Fruit fly (Drosophila melanogaster) whole organism, embryonic: ENCODE results near the gene Cka.

Experiments used
- Ada2b ChIP-seq: fragments of 200-800 bp; sonication (Bioruptor generic); IDR thresholded peaks from 2 replicates; pipeline ENCODE4 v1.3.6; 2022; ENCODE audit warnings: missing biosample characterization, missing genetic modification characterization
- Awh ChIP-seq: fragments of 200-800 bp; sonication (Bioruptor generic); IDR thresholded peaks from 2 replicates; pipeline ENCODE4, ENCODE4 v1.3.6; 2022; ENCODE audit warnings: missing biosample characterization, missing genetic modification characterization
- Bgb ChIP-seq: fragments of 200-800 bp; sonication (Bioruptor generic); IDR thresholded peaks from 2 replicates; pipeline ENCODE4 v1.3.6; 2022; ENCODE audit warnings: missing biosample characterization, missing genetic modification characterization; ENCODE audit not compliant: partially characterized antibody
- C15 ChIP-seq: fragments of 200-800 bp; sonication (Bioruptor generic); IDR thresholded peaks from 3 replicates; pipeline ENCODE4 v1.3.6; 2022; ENCODE audit warnings: missing biosample characterization, missing genetic modification characterization
- CG10543 ChIP-seq: fragments of 200-800 bp; sonication (Bioruptor generic); optimal IDR thresholded peaks from 3 replicates; lab custom pipeline; 2017; ENCODE audit warnings: missing biosample characterization, mild to moderate bottlenecking, missing genetic modification characterization, moderate library complexity
- CG11398 ChIP-seq: fragments of 200-800 bp; sonication (Bioruptor generic); optimal IDR thresholded peaks from 2 replicates; lab custom pipeline; 2016; ENCODE audit warnings: missing biosample characterization, missing genetic modification characterization
- CG11695 ChIP-seq: fragments of 200-800 bp; sonication (Bioruptor generic); IDR thresholded peaks from 3 replicates; pipeline ENCODE4 v1.3.6; 2022; ENCODE audit warnings: missing biosample characterization, missing genetic modification characterization
- CG13624 ChIP-seq: fragments of 200-800 bp; sonication (Bioruptor generic); optimal IDR thresholded peaks from 2 replicates; lab custom pipeline; 2016; ENCODE audit warnings: missing biosample characterization, missing genetic modification characterization
- CG14441 ChIP-seq: fragments of 200-800 bp; sonication (Bioruptor generic); IDR thresholded peaks from 2 replicates; pipeline ENCODE4 v1.3.6; 2022; ENCODE audit warnings: missing biosample characterization, missing genetic modification characterization
- CG14860 ChIP-seq: fragments of 200-800 bp; sonication (Bioruptor generic); IDR thresholded peaks from 3 replicates; pipeline ENCODE4 v1.3.6; 2022; ENCODE audit warnings: missing biosample characterization, missing genetic modification characterization; ENCODE audit not compliant: partially characterized antibody
- CG17361 ChIP-seq: fragments of 200-800 bp; sonication (Bioruptor generic); IDR thresholded peaks from 3 replicates; pipeline ENCODE4 v1.3.6; 2022; ENCODE audit warnings: missing biosample characterization, missing genetic modification characterization
- CG18476 ChIP-seq: fragments of 200-800 bp; sonication (Bioruptor generic); optimal IDR thresholded peaks from 2 replicates; lab custom pipeline; 2016; ENCODE audit warnings: missing biosample characterization, mild to moderate bottlenecking, missing genetic modification characterization
- CG18599 ChIP-seq: fragments of 200-800 bp; sonication (Bioruptor generic); optimal IDR thresholded peaks from 3 replicates; lab custom pipeline; 2017; ENCODE audit warnings: missing biosample characterization, missing genetic modification characterization, mild to moderate bottlenecking, moderate library complexity, missing genetic modification reagents
- CG31224 ChIP-seq: fragments of 200-800 bp; sonication (Bioruptor generic); IDR thresholded peaks from 2 replicates; pipeline ENCODE4 v1.3.6; 2022; ENCODE audit warnings: missing biosample characterization, missing genetic modification characterization
- CG31441 ChIP-seq: fragments of 200-800 bp; sonication (Bioruptor generic); IDR thresholded peaks from 2 replicates; pipeline ENCODE4 v1.3.6; 2022; ENCODE audit warnings: missing biosample characterization, missing genetic modification characterization
- CG33557 ChIP-seq: fragments of 200-800 bp; sonication (Bioruptor generic); optimal IDR thresholded peaks from 2 replicates; lab custom pipeline; 2019; ENCODE audit warnings: missing biosample characterization, mild to moderate bottlenecking, missing genetic modification characterization, moderate library complexity
- CG6175 ChIP-seq: fragments of 200-800 bp; sonication (Bioruptor generic); IDR thresholded peaks from 3 replicates; pipeline ENCODE4 v1.3.6; 2022; ENCODE audit warnings: missing biosample characterization, missing genetic modification characterization
- CG8281 ChIP-seq: fragments of 200-800 bp; sonication (Bioruptor generic); optimal IDR thresholded peaks from 2 replicates; lab custom pipeline; 2018; ENCODE audit warnings: missing biosample characterization, mild to moderate bottlenecking, missing genetic modification characterization, moderate library complexity
- CG9215 ChIP-seq: fragments of 200-800 bp; sonication (Bioruptor generic); IDR thresholded peaks from 2 replicates; pipeline ENCODE4 v1.3.6; 2022; ENCODE audit warnings: missing biosample characterization, missing genetic modification characterization
- Dfd ChIP-seq, 2 experiments: fragments of >200 bp; optimal IDR thresholded peaks; 2 replicates each; lab custom pipeline; 2017; ENCODE audit warnings: missing biosample characterization in 2 of 2, missing genetic modification characterization in 2 of 2
- Dip2 ChIP-seq: fragments of 200-800 bp; sonication (Bioruptor generic); IDR thresholded peaks from 2 replicates; pipeline ENCODE4 v1.3.6; 2022; ENCODE audit warnings: missing biosample characterization, missing genetic modification characterization
- HHEX ChIP-seq: fragments of 200-800 bp; sonication (Bioruptor generic); optimal IDR thresholded peaks from 3 replicates; lab custom pipeline; 2017; ENCODE audit warnings: missing biosample characterization, mild to moderate bottlenecking, missing genetic modification characterization, missing genetic modification reagents
- Hsf ChIP-seq: fragments of 200-800 bp; sonication (Bioruptor generic); optimal IDR thresholded peaks from 3 replicates; lab custom pipeline; 2016; ENCODE audit warnings: missing biosample characterization, missing genetic modification characterization
- Oli ChIP-seq: fragments of 200-800 bp; sonication (Bioruptor generic); optimal IDR thresholded peaks from 2 replicates; lab custom pipeline; 2018; ENCODE audit warnings: missing biosample characterization, mild to moderate bottlenecking, missing genetic modification characterization, moderate library complexity
- Optix ChIP-seq: fragments of 200-800 bp; sonication (Bioruptor generic); IDR thresholded peaks from 3 replicates; pipeline ENCODE4 v1.3.6; 2022; ENCODE audit warnings: missing biosample characterization, missing genetic modification characterization
- Ptx1 ChIP-seq: fragments of 200-800 bp; sonication (Bioruptor generic); IDR thresholded peaks from 2 replicates; pipeline ENCODE4 v1.3.6; 2022; ENCODE audit warnings: missing biosample characterization, missing genetic modification characterization
- Ravus ChIP-seq: fragments of 200-800 bp; sonication (Bioruptor generic); IDR thresholded peaks from 2 replicates; pipeline ENCODE4 v1.3.6; 2022; ENCODE audit warnings: missing biosample characterization, missing genetic modification characterization
- Trl ChIP-seq, 3 experiments: fragments of >200 bp in 2 of 3; fragments of 200-800 bp in 1 of 3; sonication (Bioruptor generic) in 1 of 3; optimal IDR thresholded peaks; 2 replicates in 1 of 3; 3 replicates in 2 of 3; lab custom pipeline; 2016 to 2017; ENCODE audit warnings: missing biosample characterization in 1 of 3, missing genetic modification characterization in 1 of 3
- ato ChIP-seq: fragments of 200-800 bp; sonication (Bioruptor generic); IDR thresholded peaks from 2 replicates; pipeline ENCODE4 v1.3.6; 2022; ENCODE audit warnings: missing biosample characterization, missing genetic modification characterization; ENCODE audit not compliant: partially characterized antibody
- chinmo ChIP-seq: fragments of 200-800 bp; sonication (Bioruptor generic); IDR thresholded peaks from 4 replicates; pipeline ENCODE4 v1.3.6; 2022; ENCODE audit warnings: missing biosample characterization, missing genetic modification characterization; ENCODE audit not compliant: partially characterized antibody
- ci ChIP-seq: fragments of 200-800 bp; sonication (Bioruptor generic); IDR thresholded peaks from 3 replicates; pipeline ENCODE4 v1.3.6; 2022; ENCODE audit warnings: missing biosample characterization, missing genetic modification characterization
- en ChIP-seq: fragments of 200-800 bp; sonication (Bioruptor generic); optimal IDR thresholded peaks from 2 replicates; lab custom pipeline; 2016; ENCODE audit warnings: missing biosample characterization, missing genetic modification characterization
- hbn ChIP-seq: fragments of 200-800 bp; sonication (Bioruptor generic); IDR thresholded peaks from 2 replicates; pipeline ENCODE4 v1.3.6; 2022; ENCODE audit warnings: missing biosample characterization, missing genetic modification characterization; ENCODE audit not compliant: partially characterized antibody
- hth ChIP-seq: fragments of >200 bp; optimal IDR thresholded peaks from 2 replicates; lab custom pipeline; 2017; ENCODE audit warnings: inconsistent platforms
- ind ChIP-seq: fragments of 200-800 bp; sonication (Bioruptor generic); optimal IDR thresholded peaks from 3 replicates; lab custom pipeline; 2016; ENCODE audit warnings: missing biosample characterization, missing genetic modification characterization
- inv ChIP-seq: fragments of 200-800 bp; sonication (Bioruptor generic); IDR thresholded peaks from 2 replicates; pipeline ENCODE4 v1.3.6; 2022; ENCODE audit warnings: missing biosample characterization, missing genetic modification characterization; ENCODE audit not compliant: partially characterized antibody
- lbe ChIP-seq: fragments of 200-800 bp; sonication (Bioruptor generic); optimal IDR thresholded peaks from 2 replicates; lab custom pipeline; 2016; ENCODE audit warnings: missing biosample characterization, mild to moderate bottlenecking, missing genetic modification characterization
- lilli ChIP-seq: fragments of 200-800 bp; sonication (Bioruptor generic); optimal IDR thresholded peaks from 3 replicates; lab custom pipeline; 2016; ENCODE audit warnings: missing biosample characterization, missing genetic modification characterization
- nmo ChIP-seq: fragments of 200-800 bp; sonication (Bioruptor generic); optimal IDR thresholded peaks from 2 replicates; lab custom pipeline; 2018; ENCODE audit warnings: missing biosample characterization, mild to moderate bottlenecking, missing genetic modification characterization, moderate library complexity
- peb ChIP-seq: fragments of 200-800 bp; sonication (Bioruptor generic); IDR thresholded peaks from 2 replicates; pipeline ENCODE4 v1.3.6; 2022; ENCODE audit warnings: missing biosample characterization, missing genetic modification characterization
- prd ChIP-seq, 3 experiments: fragments of >200 bp in 2 of 3; fragments of 200-800 bp in 1 of 3; sonication (Bioruptor generic) in 1 of 3; optimal IDR thresholded peaks in 2 of 3; IDR thresholded peaks in 1 of 3; 2 replicates in 2 of 3; 3 replicates in 1 of 3; pipeline versions ENCODE4 v1.3.6 to Lab custom; 2017 to 2022; ENCODE audit warnings: missing biosample characterization in 1 of 3, missing genetic modification characterization in 1 of 3
- psq ChIP-seq: fragments of 200-800 bp; sonication (Bioruptor generic); optimal IDR thresholded peaks from 2 replicates; lab custom pipeline; 2017; ENCODE audit warnings: missing biosample characterization, missing genetic modification characterization
- ranshi ChIP-seq: fragments of 200-800 bp; sonication (Bioruptor generic); IDR thresholded peaks from 2 replicates; pipeline ENCODE4 v1.3.6; 2022; ENCODE audit warnings: missing biosample characterization, missing genetic modification characterization
- salm ChIP-seq: fragments of 200-800 bp; sonication (Bioruptor generic); optimal IDR thresholded peaks from 2 replicates; lab custom pipeline; 2018; ENCODE audit warnings: missing biosample characterization, mild to moderate bottlenecking, missing genetic modification characterization
- sens ChIP-seq: fragments of 200-800 bp; sonication (Bioruptor generic); peaks from one replicate; lab custom pipeline; 2016; ENCODE audit warnings: missing biosample characterization, missing genetic modification characterization
- shn ChIP-seq: fragments of 200-800 bp; sonication (Bioruptor generic); optimal IDR thresholded peaks from 3 replicates; lab custom pipeline; 2016; ENCODE audit warnings: missing biosample characterization, missing genetic modification characterization
- tin ChIP-seq: fragments of 200-800 bp; sonication (Bioruptor generic); optimal IDR thresholded peaks from 3 replicates; lab custom pipeline; 2016; ENCODE audit warnings: missing biosample characterization, missing genetic modification characterization
- trh ChIP-seq: fragments of 200-800 bp; sonication (Bioruptor generic); optimal IDR thresholded peaks from 2 replicates; lab custom pipeline; 2016; ENCODE audit warnings: missing biosample characterization, missing genetic modification characterization
- vfl ChIP-seq: fragments of 200-800 bp; sonication (Bioruptor generic); optimal IDR thresholded peaks from 2 replicates; lab custom pipeline; 2016; ENCODE audit warnings: missing biosample characterization, missing genetic modification characterization

Gene Cka

DNA sequence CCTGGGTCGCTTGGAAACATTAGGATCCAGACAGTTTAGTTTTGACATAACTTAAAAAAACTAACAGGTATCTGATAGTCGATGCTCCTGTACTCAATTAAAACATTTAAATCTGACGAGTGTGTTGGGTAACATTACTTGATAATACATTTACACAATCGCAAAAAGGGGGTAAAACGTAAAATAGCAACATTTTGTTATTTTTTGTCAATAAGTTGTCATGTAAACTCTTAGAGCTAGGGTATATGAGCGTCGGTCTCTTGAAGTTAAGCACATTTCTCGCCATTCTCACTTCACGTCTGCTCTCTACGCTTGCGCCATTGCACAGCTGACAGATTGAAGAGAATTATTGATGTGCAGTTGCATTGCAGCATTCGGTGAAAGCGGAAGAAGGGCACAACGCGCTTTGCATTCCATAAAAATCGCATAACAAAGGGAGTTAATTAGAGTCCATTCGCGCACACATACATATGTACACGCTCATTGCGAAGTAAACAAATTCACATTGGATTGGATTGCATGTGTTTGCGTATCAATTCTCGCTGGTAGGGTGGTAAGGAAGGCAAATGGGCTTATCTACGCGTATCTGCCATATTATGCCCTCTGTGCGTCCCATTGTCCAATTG, 45.5 kb upstream of the Cka start:
- no peak for TF ChIP-seq hbn (GFP tag; lab: Robert Waterston, UW)
- peak; percentile 28 for TF ChIP-seq Hsf (GFP tag; lab: Kevin White, UChicago)
- TF ChIP-seq lbe (GFP tag; lab: Kevin White, UChicago): no peak
- TF ChIP-seq CG31441 (GFP tag; lab: Robert Waterston, UW): 0 out of 2 replicates have a peak, but pooled peaks have one; percentile 15
- no peak for TF ChIP-seq Ravus (GFP tag; lab: Robert Waterston, UW)
- TF ChIP-seq Bgb (GFP tag; lab: Robert Waterston, UW): peak; percentile 40; the same call in 1 of the 2 replicates
- TF ChIP-seq CG18476: peak; percentile 2
- TF ChIP-seq ci (GFP tag; lab: Robert Waterston, UW): 0 out of 3 replicates have a peak, but pooled peaks have one; percentile 38
- peak; percentile 16 for TF ChIP-seq lilli
- TF ChIP-seq vfl: no peak
- TF ChIP-seq Ptx1 (GFP tag; lab: Robert Waterston, UW): peak; percentile 30; the same call in 1 of the 2 replicates
- 0 out of 2 replicates have a peak, but pooled peaks have one; percentile 12 for TF ChIP-seq ranshi (GFP tag; lab: Robert Waterston, UW)
- TF ChIP-seq Oli (tag; lab: Kevin White, UChicago): peak; percentile 11
- TF ChIP-seq CG9215 (GFP tag; lab: Robert Waterston, UW): no peak
- no peak for TF ChIP-seq Awh
- TF ChIP-seq CG11398 (GFP tag; lab: Kevin White, UChicago): no peak
- no peak for TF ChIP-seq shn (GFP tag; lab: Kevin White, UChicago)
- no peak for TF ChIP-seq salm (tag; lab: Kevin White, UChicago)
- TF ChIP-seq trh (GFP tag; lab: Kevin White, UChicago): no peak
- peak; percentile 86 for TF ChIP-seq sens (GFP tag; lab: Kevin White, UChicago)
- TF ChIP-seq CG31224 (GFP tag; lab: Robert Waterston, UW): no peak
- TF ChIP-seq CG6175: no peak
- peak; percentile 27 to 38 for TF ChIP-seq Trl (optimal IDR thresholded peaks at IDR 0.05; lab: Kevin White, UChicago)
- TF ChIP-seq Trl (GFP tag; optimal IDR thresholded peaks at IDR 0.05; lab: Kevin White, UChicago): peak; percentile 7
- no peak for TF ChIP-seq peb
- TF ChIP-seq Optix (GFP tag; lab: Robert Waterston, UW): no peak
- TF ChIP-seq ato: peak; percentile 8; the same call in 1 of the 2 replicates
- TF ChIP-seq en (GFP tag; lab: Kevin White, UChicago): peak; percentile 9
- TF ChIP-seq CG11695 (GFP tag; lab: Robert Waterston, UW): 0 out of 3 replicates have a peak, but pooled peaks have one; percentile 36
- TF ChIP-seq CG17361: peak; percentile 33; the same call in 1 of the 3 replicates
- peak; percentile 18 for TF ChIP-seq CG18599
- TF ChIP-seq psq (GFP tag; lab: Kevin White, UChicago): no peak
- peak; percentile 53 for TF ChIP-seq tin (GFP tag; lab: Kevin White, UChicago)
- no peak for TF ChIP-seq CG10543 (GFP tag; lab: Kevin White, UChicago)
- TF ChIP-seq Dip2: no peak
- TF ChIP-seq C15 (GFP tag; lab: Robert Waterston, UW): no peak
- peak; percentile 92 for TF ChIP-seq CG8281
- no peak for TF ChIP-seq CG33557 (GFP tag; lab: Kevin White, UChicago)
- peak; percentile 19 for TF ChIP-seq nmo
- peak; percentile 7 for TF ChIP-seq ind (GFP tag; lab: Kevin White, UChicago)
- TF ChIP-seq hth (lab: Kevin White, UChicago): no peak
- peak; percentile 34; the same call in 1 of the 2 replicates for TF ChIP-seq inv (GFP tag; lab: Robert Waterston, UW)
- 0 out of 2 replicates have a peak, but pooled peaks have one; percentile 8 for TF ChIP-seq CG14441 (GFP tag; lab: Robert Waterston, UW)
- TF ChIP-seq chinmo (GFP tag; lab: Robert Waterston, UW): peak; percentile 63; the same call in 2 of the 4 replicates
- TF ChIP-seq CG14860 (GFP tag; lab: Robert Waterston, UW): peak; percentile 84
- 0 out of 2 replicates have a peak, but pooled peaks have one; percentile 12 for TF ChIP-seq Ada2b
- no peak for TF ChIP-seq prd (optimal IDR thresholded peaks at IDR 0.05; lab: Kevin White, UChicago)
- 0 out of 3 replicates have a peak, but pooled peaks have one; percentile 22 for TF ChIP-seq prd (GFP tag; IDR thresholded peaks at IDR 0.05; lab: Robert Waterston, UW)
- TF ChIP-seq CG13624: peak; percentile 34
- no peak for TF ChIP-seq HHEX (GFP tag; lab: Kevin White, UChicago)
- no peak for TF ChIP-seq Dfd (GFP tag; optimal IDR thresholded peaks at IDR 0.05; lab: Kevin White, UChicago)
